Fruit fly (Drosophila melanogaster): Measurements from ENCODE around the gene CG2772.

CG2772 gene

DNA sequence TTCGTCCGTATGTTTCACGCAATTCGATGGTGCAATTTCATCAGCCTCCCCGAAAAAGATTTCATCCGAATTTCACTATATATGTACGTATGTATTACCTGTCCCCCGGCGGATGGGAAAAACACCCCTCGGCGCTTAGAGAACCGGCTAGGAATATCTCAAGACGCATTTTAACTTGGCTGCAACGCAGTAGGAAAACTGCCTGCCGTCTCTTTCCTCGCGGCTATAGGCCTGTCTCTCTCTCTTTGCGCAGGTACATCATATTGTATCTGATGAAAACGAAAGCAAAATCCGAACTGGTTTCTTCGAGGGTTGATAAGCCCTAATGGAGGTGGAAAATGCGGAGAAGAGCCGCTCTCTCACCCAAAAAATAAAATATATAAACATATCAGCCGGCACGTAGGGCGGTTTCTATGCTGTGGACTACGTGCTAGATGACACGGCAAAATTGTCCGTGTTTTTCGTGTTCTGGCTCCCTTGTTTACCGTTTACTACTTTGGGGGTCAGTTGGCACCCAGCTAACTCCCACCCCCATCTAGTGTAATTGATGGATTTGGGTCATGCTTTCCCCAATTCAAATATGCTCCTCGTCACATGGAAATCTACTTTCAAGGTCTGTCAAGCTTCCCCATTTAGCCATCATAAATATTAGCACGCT is 30.7 kb downstream of the CG2772 start:
- TF ChIP-seq Jra (GFP tag; optimal IDR thresholded peaks at IDR 0.05) (no peak), Hr83 (GFP tag; optimal IDR thresholded peaks at IDR 0.05; ENCODE audit: poor library complexity, severe bottlenecking) (peak; percentile 9)

DNA sequence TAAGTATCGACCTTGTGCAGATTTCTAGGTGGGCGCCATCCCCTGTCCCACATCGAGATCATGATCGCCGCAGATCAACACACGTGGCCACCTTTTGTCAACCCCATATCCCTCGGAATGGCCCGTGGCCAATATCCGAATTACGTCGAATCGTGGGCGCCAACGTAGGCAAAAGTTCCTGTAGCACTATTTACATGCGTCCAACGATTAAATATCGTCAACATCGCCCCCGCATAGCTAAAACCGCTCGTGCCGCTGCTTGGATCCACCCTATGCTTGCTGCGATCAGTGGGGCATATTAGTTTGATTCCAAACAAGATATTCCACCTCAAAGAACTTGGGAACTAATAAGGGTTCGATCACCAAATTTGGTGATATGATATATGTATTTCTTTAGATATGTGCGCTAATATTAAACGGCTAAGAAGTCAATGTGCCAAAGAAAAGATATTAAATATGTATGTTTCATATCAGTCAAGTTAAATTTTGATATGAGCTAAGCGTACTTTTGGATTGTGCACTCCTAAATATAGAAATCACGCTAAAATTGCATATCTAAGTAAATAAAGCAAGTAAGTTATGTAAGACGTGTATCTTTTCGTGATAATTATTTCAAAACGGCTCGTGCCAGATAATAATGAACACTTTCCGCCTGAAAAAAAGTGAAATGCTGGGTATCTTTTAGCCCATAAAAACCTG is 31.4 kb downstream of the CG2772 start:
- TF ChIP-seq foxo (GFP tag; optimal IDR thresholded peaks at IDR 0.05) (peak in 1 of 2 experiments; percentile 1), dmrt93B (GFP tag; optimal IDR thresholded peaks at IDR 0.05) (no peak), sv (GFP tag; optimal IDR thresholded peaks at IDR 0.05) (peak; percentile 2), woc (GFP tag; optimal IDR thresholded peaks at IDR 0.05) (peak; percentile 10)

DNA sequence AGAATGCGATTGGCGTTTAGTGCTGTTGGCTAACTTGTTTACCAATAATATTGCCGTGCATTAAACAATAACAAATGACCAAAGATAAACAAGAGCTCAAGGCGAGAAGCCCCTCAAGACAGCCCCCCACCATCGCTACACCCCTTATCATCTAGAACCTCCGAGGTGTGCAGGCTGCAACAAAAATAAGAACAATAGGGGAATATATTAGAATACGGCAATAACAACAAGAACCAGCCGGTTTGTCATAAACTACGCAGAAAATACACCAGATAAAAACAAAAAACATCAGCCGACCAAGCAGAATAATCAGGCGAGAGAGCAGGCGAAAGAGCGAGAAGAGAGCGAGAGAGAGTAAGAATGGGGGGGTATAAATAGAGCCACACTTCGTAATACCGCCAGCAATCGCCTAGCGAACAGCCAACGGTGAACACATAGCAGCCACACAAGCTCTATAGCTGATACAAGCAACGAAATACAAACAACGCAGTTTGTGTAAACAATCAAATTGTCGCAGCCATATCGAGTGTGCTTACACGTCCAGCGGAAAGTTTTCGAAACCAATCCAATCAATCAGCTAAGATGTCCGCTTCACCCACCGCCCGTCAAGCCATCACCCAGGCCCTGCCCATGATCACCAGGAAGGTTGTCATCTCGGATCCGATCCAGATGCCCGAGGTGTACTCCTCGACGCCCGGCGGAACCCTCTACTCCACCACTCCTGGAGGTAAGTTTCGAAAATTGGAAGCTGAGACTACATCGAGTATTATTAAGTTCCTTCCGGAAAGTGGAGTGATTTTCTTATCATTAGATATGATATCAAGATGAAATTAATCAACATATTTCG is 32.5 kb downstream of the CG2772 start, which contains the start of gene Thor:
Thor (plus strand) TSS at position 401 of the 847 bp plus-strand sequence.
- TF ChIP-seq GATAd (GFP tag; optimal IDR thresholded peaks at IDR 0.05): peak; percentile 35
- TF ChIP-seq N (GFP tag; optimal IDR thresholded peaks at IDR 0.05): no peak
- no peak for TF ChIP-seq CG32264 (GFP tag; optimal IDR thresholded peaks at IDR 0.05)
- TF ChIP-seq pan (optimal IDR thresholded peaks at IDR 0.05): no peak
- TF ChIP-seq fru (GFP tag; optimal IDR thresholded peaks at IDR 0.05): peak; percentile 72
- TF ChIP-seq ey (GFP tag; optimal IDR thresholded peaks at IDR 0.05): peak; percentile 39
- TF ChIP-seq HLH106 (tag; optimal IDR thresholded peaks at IDR 0.05): no peak
- peak; percentile 61 for TF ChIP-seq br (GFP tag; optimal IDR thresholded peaks at IDR 0.05)
- no peak for TF ChIP-seq Abd-B (GFP tag; optimal IDR thresholded peaks at IDR 0.05)
- peak; percentile 71 for TF ChIP-seq sv (GFP tag; optimal IDR thresholded peaks at IDR 0.05)
- no peak for TF ChIP-seq Myc (optimal IDR thresholded peaks at IDR 0.05)
- peak; percentile 91 for TF ChIP-seq Dif (GFP tag; optimal IDR thresholded peaks at IDR 0.05; ENCODE audit: partially characterized antibody)
- peak; percentile 52 for TF ChIP-seq OdsH (GFP tag; optimal IDR thresholded peaks at IDR 0.05)
- no peak for TF ChIP-seq dmrt93B (GFP tag; optimal IDR thresholded peaks at IDR 0.05)
- no peak for TF ChIP-seq sage (GFP tag; optimal IDR thresholded peaks at IDR 0.05)
- peak; percentile 89 for TF ChIP-seq jim (GFP tag; optimal IDR thresholded peaks at IDR 0.05)
- no peak for TF ChIP-seq usp (GFP tag; optimal IDR thresholded peaks at IDR 0.05)
- TF ChIP-seq dl (GFP tag; optimal IDR thresholded peaks at IDR 0.05; ENCODE audit: insufficient read depth in 1 of 2, partially characterized antibody in 2 of 2): peak; percentile 68 to 86
- peak; percentile 90 for TF ChIP-seq Hnf4 (GFP tag; optimal IDR thresholded peaks at IDR 0.05)
- peak; percentile 83 for TF ChIP-seq Vsx2 (GFP tag; optimal IDR thresholded peaks at IDR 0.05; ENCODE audit: partially characterized antibody)
- TF ChIP-seq Mio (GFP tag; optimal IDR thresholded peaks at IDR 0.05): no peak
- peak; percentile 59 for TF ChIP-seq CrebA (GFP tag; optimal IDR thresholded peaks at IDR 0.05; ENCODE audit: borderline replicate concordance)
- TF ChIP-seq rgr (GFP tag; optimal IDR thresholded peaks at IDR 0.05): peak; percentile 75
- TF ChIP-seq h (GFP tag; optimal IDR thresholded peaks at IDR 0.05): peak; percentile 74
- TF ChIP-seq Hr83 (GFP tag; optimal IDR thresholded peaks at IDR 0.05; ENCODE audit: poor library complexity, severe bottlenecking): peak; percentile 96
- peak; percentile 12 for TF ChIP-seq Jra (GFP tag; optimal IDR thresholded peaks at IDR 0.05)
- TF ChIP-seq lola (GFP tag; optimal IDR thresholded peaks at IDR 0.05): no peak
- peak; percentile 39 for TF ChIP-seq woc (GFP tag; optimal IDR thresholded peaks at IDR 0.05)
- TF ChIP-seq tai (GFP tag; optimal IDR thresholded peaks at IDR 0.05): no peak
- peak; percentile 49 to 66 for TF ChIP-seq foxo (GFP tag; optimal IDR thresholded peaks at IDR 0.05)
- peak; percentile 31 for TF ChIP-seq dsf (GFP tag; optimal IDR thresholded peaks at IDR 0.05; ENCODE audit: borderline replicate concordance)
- TF ChIP-seq Hr78 (GFP tag; optimal IDR thresholded peaks at IDR 0.05): no peak
- TF ChIP-seq brk (GFP tag; optimal IDR thresholded peaks at IDR 0.05): no peak
- TF ChIP-seq Dfd (GFP tag; optimal IDR thresholded peaks at IDR 0.05): no peak
- peak; percentile 30 for TF ChIP-seq Sp1 (GFP tag; optimal IDR thresholded peaks at IDR 0.05)
- peak; percentile 56 for TF ChIP-seq psq (GFP tag; optimal IDR thresholded peaks at IDR 0.05)
- TF ChIP-seq CG9705 (GFP tag; optimal IDR thresholded peaks at IDR 0.05): no peak
- TF ChIP-seq Rel (GFP tag; optimal IDR thresholded peaks at IDR 0.05): peak; percentile 56
- peak; percentile 55 for TF ChIP-seq Rel (tag; optimal IDR thresholded peaks at IDR 0.05)
